Fruit fly (Drosophila melanogaster): ENCODE data around the gene Ca-beta.

The Ca-beta gene

dm6 chr2L:11130151-11131008 lies 73.0 kb downstream of the Ca-beta start, which contains the start of the genes RfC38 and CG4751:
RfC38 (minus strand) TSS chr2L:11130645.
CG4751 (plus strand) TSS chr2L:11130737.
- TF ChIP-seq noc (tag; optimal IDR thresholded peaks at IDR 0.05): no peak

- TF ChIP-seq noc (tag; optimal IDR thresholded peaks at IDR 0.05): no peak
Observed at dm6 chr2L:11123499-11123898, 79.8 kb downstream of the Ca-beta start, which contains the start of the genes Csl4 and Nup160. Csl4 (minus strand) TSS chr2L:11123567. Nup160 (plus strand) TSS chr2L:11123777.

DNA sequence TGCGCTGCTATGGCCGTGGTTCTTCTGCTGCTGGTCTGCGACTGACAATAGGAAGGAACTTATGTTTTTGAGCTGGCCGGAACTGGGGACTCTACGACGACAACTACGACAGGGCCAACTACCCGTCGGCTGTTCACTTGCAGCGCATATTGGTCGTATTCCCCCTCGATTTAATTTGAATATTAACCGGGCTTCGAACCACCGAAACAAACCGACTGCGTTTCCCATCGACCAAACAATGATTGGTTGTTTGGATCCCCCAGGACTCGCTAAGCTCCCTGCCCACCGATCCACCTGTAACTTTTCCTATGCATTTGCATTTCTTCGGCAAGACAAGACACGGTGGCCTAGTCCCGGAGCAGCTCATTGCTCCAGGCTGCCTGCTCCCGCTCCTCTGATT lies 81.7 kb downstream of the Ca-beta start, which contains the start of gene Dnaaf4:
Gene Dnaaf4 (minus strand): TSS at position 101 of the 400 bp plus-strand sequence.
- TF ChIP-seq noc (tag; optimal IDR thresholded peaks at IDR 0.05): no peak

dm6 chr2L:11119966-11120517 lies 83.3 kb downstream of the Ca-beta start, which contains the start of gene CG6230:
CG6230 (minus strand) TSS chr2L:11120319.
- no peak for TF ChIP-seq noc (tag; optimal IDR thresholded peaks at IDR 0.05)

DNA sequence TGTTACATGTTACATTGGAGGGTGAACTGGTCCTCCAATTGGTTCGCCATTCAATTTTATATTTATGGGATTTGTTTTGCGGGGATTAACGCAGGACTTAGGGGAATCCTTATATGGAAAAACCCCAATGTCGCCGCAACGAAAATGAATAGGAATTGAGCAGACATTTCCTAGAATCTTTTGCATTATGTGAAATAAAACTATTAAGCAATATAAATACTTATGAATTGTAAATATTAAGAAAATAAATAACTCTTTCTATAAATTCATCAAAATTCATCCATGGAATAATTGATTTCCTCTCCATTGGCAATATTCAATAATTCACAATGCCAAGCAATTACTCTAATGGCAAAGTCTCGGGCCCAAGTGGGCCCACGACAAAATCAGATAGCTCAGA lies 89.6 kb downstream of the Ca-beta start, which contains the start of gene Gr32a:
Gene Gr32a (plus strand): TSS at position 301 of the 400 bp plus-strand sequence.
- TF ChIP-seq noc (tag; optimal IDR thresholded peaks at IDR 0.05): no peak

dm6 chr2L:11113011-11113528 lies 90.3 kb downstream of the Ca-beta start, which contains the start of gene Idua:
Idua (minus strand) TSS chr2L:11113061.
- no peak for TF ChIP-seq noc (tag; optimal IDR thresholded peaks at IDR 0.05)

dm6 chr2L:11106562-11106962 lies 96.8 kb downstream of the Ca-beta start, which contains the start of gene Reps:
Reps (minus strand) TSS chr2L:11106645.
- peak; percentile 95 for TF ChIP-seq noc (tag; optimal IDR thresholded peaks at IDR 0.05)
